Worm (Caenorhabditis elegans): Measurements from ENCODE around the gene C02H6.1.

- TF ChIP-seq unc-55 (GFP tag; optimal IDR thresholded peaks at IDR 0.05) (no peak), Y55F3AM.14 (GFP tag; optimal IDR thresholded peaks at IDR 0.05) (no peak), skn-1 (tag; optimal IDR thresholded peaks at IDR 0.05) (no peak), ztf-11 (tag; optimal IDR thresholded peaks at IDR 0.05) (no peak), lin-13 (GFP tag; optimal IDR thresholded peaks at IDR 0.05) (no peak), egl-27 (tag; optimal IDR thresholded peaks at IDR 0.05) (no peak), lin-39 (tag; optimal IDR thresholded peaks at IDR 0.05) (no peak), mab-5 (tag; optimal IDR thresholded peaks at IDR 0.05) (no peak), nhr-12 (tag; optimal IDR thresholded peaks at IDR 0.05) (no peak)
Measured at ce11 chrV:7357132-7357531, 32.5 kb downstream of the C02H6.1 start, which contains the start of gene C03G6.6.

Data from whole organism, L2 larva.